Fruit fly (Drosophila melanogaster): ENCODE measurements around the gene sens-2.

sens-2 gene

dm6 chr2L:6868178-6868867 lies 46.6 kb downstream of the sens-2 start (continued):
- TF ChIP-seq trem (tag; optimal IDR thresholded peaks at IDR 0.05) (no peak), CG6654 (GFP tag; optimal IDR thresholded peaks at IDR 0.05) (no peak), nom (GFP tag; optimal IDR thresholded peaks at IDR 0.05) (no peak), BtbVII (GFP tag; optimal IDR thresholded peaks at IDR 0.05) (peak; percentile 26), CG8290 (GFP tag; optimal IDR thresholded peaks at IDR 0.05) (no peak), CG8290 (tag; optimal IDR thresholded peaks at IDR 0.05) (peak in 1 of 2 experiments; percentile 8), CG7271 (tag; optimal IDR thresholded peaks at IDR 0.05) (no peak), jigr1 (GFP tag; IDR thresholded peaks at IDR 0.05) (no peak), CG18619 (GFP tag; optimal IDR thresholded peaks at IDR 0.05) (no peak), odd (GFP tag; optimal IDR thresholded peaks at IDR 0.05) (no peak), CG8089 (GFP tag; optimal IDR thresholded peaks at IDR 0.05) (no peak), sens-2 (GFP tag; IDR thresholded peaks at IDR 0.05) (peak; percentile 68), B-H2 (GFP tag; optimal IDR thresholded peaks at IDR 0.05) (peak; percentile 35), HHEX (GFP tag; optimal IDR thresholded peaks at IDR 0.05) (peak; percentile 35), YL-1 (GFP tag; optimal IDR thresholded peaks at IDR 0.05) (no peak), CG9437 (GFP tag; optimal IDR thresholded peaks at IDR 0.05) (no peak), Adf1 (GFP tag; IDR thresholded peaks at IDR 0.05) (peak; percentile 29; the same call in 1 of the 2 replicates), ttk (GFP tag; IDR thresholded peaks at IDR 0.05) (no peak), crc (GFP tag; optimal IDR thresholded peaks at IDR 0.05) (no peak), Oaz (GFP tag; IDR thresholded peaks at IDR 0.05) (no peak), Med (GFP tag) (peak; percentile 56), Kr (GFP tag; optimal IDR thresholded peaks at IDR 0.05) (no peak), CG12219 (GFP tag; optimal IDR thresholded peaks at IDR 0.05) (no peak), cwo (GFP tag; optimal IDR thresholded peaks at IDR 0.05) (peak; percentile 38), CG7963 (GFP tag; IDR thresholded peaks at IDR 0.05; ENCODE audit: partially characterized antibody) (no peak), CoRest (tag; optimal IDR thresholded peaks at IDR 0.05) (no peak), tna (GFP tag; IDR thresholded peaks at IDR 0.05; ENCODE audit: partially characterized antibody) (no peak), Sox102F (GFP tag; optimal IDR thresholded peaks at IDR 0.05) (no peak), Opbp (GFP tag; IDR thresholded peaks at IDR 0.05; ENCODE audit: partially characterized antibody) (no peak), CG12659 (GFP tag; optimal IDR thresholded peaks at IDR 0.05) (no peak), grn (GFP tag; optimal IDR thresholded peaks at IDR 0.05) (peak; percentile 96), CG4328 (GFP tag; optimal IDR thresholded peaks at IDR 0.05) (no peak), lab (GFP tag; optimal IDR thresholded peaks at IDR 0.05) (peak; percentile 65), yki (optimal IDR thresholded peaks at IDR 0.05) (no peak), CG31441 (GFP tag; IDR thresholded peaks at IDR 0.05) (no peak), CG17385 (GFP tag; optimal IDR thresholded peaks at IDR 0.05) (no peak), CG18599 (GFP tag; optimal IDR thresholded peaks at IDR 0.05) (peak; percentile 78), sug (tag; optimal IDR thresholded peaks at IDR 0.05) (peak; percentile 96), CG18476 (GFP tag; optimal IDR thresholded peaks at IDR 0.05) (no peak), Hey (tag; optimal IDR thresholded peaks at IDR 0.05) (peak; percentile 71), CG11456 (GFP tag; IDR thresholded peaks at IDR 0.05) (0 out of 3 replicates have a peak, but pooled peaks have one; percentile 30), lola (GFP tag; optimal IDR thresholded peaks at IDR 0.05) (no peak), sna (GFP tag; IDR thresholded peaks at IDR 0.05; ENCODE audit: partially characterized antibody) (no peak)

Measured in whole organism, embryonic.